Worm (Caenorhabditis elegans) whole organism, midembryonic: ENCODE results near the gene T26H5.10.

ENCODE experiments used
- med-1 ChIP-seq: sonication (generic microtip); optimal IDR thresholded peaks from 2 replicates; lab custom pipeline; 2017; ENCODE audit warnings: missing genetic modification characterization, mild to moderate bottlenecking, missing compliant biosample characterization, antibody characterized with exemption, missing genetic modification reagents; ENCODE audit not compliant: insufficient read depth
- ztf-23 ChIP-seq: fragments of 200-800 bp; sonication (Bioruptor generic); IDR thresholded peaks from 2 replicates; pipeline ENCODE4 v1.3.6; 2022; ENCODE audit warnings: missing genetic modification reagents, missing genetic modification characterization, missing compliant biosample characterization
- ztf-29 ChIP-seq: fragments of 200-800 bp; sonication (Bioruptor generic); IDR thresholded peaks from 2 replicates; pipeline ENCODE4 v1.3.6; 2022; ENCODE audit warnings: missing genetic modification reagents, missing genetic modification characterization, missing compliant biosample characterization

- no peak for TF ChIP-seq med-1 (GFP tag; lab: Kevin White, UChicago)
- no peak for TF ChIP-seq ztf-29 (GFP tag; lab: Robert Waterston, UW)
- TF ChIP-seq ztf-23 (GFP tag; lab: Robert Waterston, UW), result no peak
These were observed 1.2 kb downstream of the T26H5.10 start for ce11 chrV:15442384-15442783.
